Fruit fly (Drosophila melanogaster) whole organism, wandering third instar larva: ENCODE results near the gene CG2955.

Experiments
- Abd-B ChIP-seq: fragments of >200 bp; optimal IDR thresholded peaks from 2 replicates; lab custom pipeline; 2017; ENCODE audit warnings: missing biosample characterization, missing genetic modification characterization
- CG32264 ChIP-seq: fragments of 200-800 bp; sonication (Bioruptor generic); optimal IDR thresholded peaks from 2 replicates; lab custom pipeline; 2016; ENCODE audit warnings: missing biosample characterization, missing genetic modification characterization
- CrebA ChIP-seq: fragments of 200-800 bp; sonication (Bioruptor generic); optimal IDR thresholded peaks from 2 replicates; lab custom pipeline; 2016; ENCODE audit warnings: missing biosample characterization, mild to moderate bottlenecking, missing genetic modification characterization, borderline replicate concordance
- Dfd ChIP-seq: fragments of >200 bp; optimal IDR thresholded peaks from 2 replicates; lab custom pipeline; 2017; ENCODE audit warnings: missing biosample characterization, missing genetic modification characterization
- Dif ChIP-seq: fragments of 200-275, 200-300 bp; sonication (Bioruptor generic); optimal IDR thresholded peaks from 2 replicates; lab custom pipeline; 2018; ENCODE audit warnings: missing biosample characterization, missing genetic modification characterization; ENCODE audit not compliant: partially characterized antibody
- GATAd ChIP-seq: sonication (Bioruptor generic); optimal IDR thresholded peaks from 2 replicates; lab custom pipeline; 2016; ENCODE audit warnings: missing biosample characterization, missing genetic modification characterization
- HLH106 ChIP-seq: fragments of 200-800 bp; optimal IDR thresholded peaks from 3 replicates; lab custom pipeline; 2019; ENCODE audit warnings: missing biosample characterization, mild to moderate bottlenecking, missing genetic modification characterization, moderate library complexity
- Jra ChIP-seq: sonication (Bioruptor generic); optimal IDR thresholded peaks from 2 replicates; lab custom pipeline; 2016; ENCODE audit warnings: missing biosample characterization, missing genetic modification characterization
- Mio ChIP-seq: sonication (Bioruptor generic); optimal IDR thresholded peaks from 2 replicates; lab custom pipeline; 2016; ENCODE audit warnings: missing biosample characterization, missing genetic modification characterization
- Myc ChIP-seq: fragments of >200 bp; optimal IDR thresholded peaks from 2 replicates; lab custom pipeline; 2017
- N ChIP-seq: fragments of >200 bp; optimal IDR thresholded peaks from 2 replicates; lab custom pipeline; 2018; ENCODE audit warnings: missing biosample characterization, missing external identifiers, missing genetic modification characterization
- OdsH ChIP-seq: fragments of 200-800 bp; sonication (Bioruptor generic); optimal IDR thresholded peaks from 2 replicates; lab custom pipeline; 2016; ENCODE audit warnings: missing biosample characterization, mild to moderate bottlenecking, missing genetic modification characterization
- Rel ChIP-seq, 2 experiments: fragments of 200-800 bp; sonication (Bioruptor generic) in 1 of 2; optimal IDR thresholded peaks; 2 replicates in 1 of 2; 3 replicates in 1 of 2; lab custom pipeline; 2016 to 2019; ENCODE audit warnings: mild to moderate bottlenecking in 2 of 2, missing biosample characterization in 2 of 2, missing genetic modification characterization in 2 of 2, moderate library complexity in 1 of 2
- Sp1 ChIP-seq: fragments of 200-800 bp; sonication (Bioruptor generic); optimal IDR thresholded peaks from 3 replicates; lab custom pipeline; 2019; ENCODE audit warnings: missing biosample characterization, mild to moderate bottlenecking, missing genetic modification characterization, moderate library complexity
- Vsx2 ChIP-seq: fragments of 200-300, 225-300 bp; sonication (Bioruptor generic); optimal IDR thresholded peaks from 2 replicates; lab custom pipeline; 2018; ENCODE audit warnings: missing biosample characterization, missing genetic modification characterization; ENCODE audit not compliant: partially characterized antibody
- br ChIP-seq: fragments of 200-800 bp; sonication (Bioruptor generic); optimal IDR thresholded peaks from 2 replicates; lab custom pipeline; 2016; ENCODE audit warnings: missing biosample characterization, missing genetic modification characterization
- brk ChIP-seq: fragments of 200-800 bp; sonication (Bioruptor generic); optimal IDR thresholded peaks from 2 replicates; lab custom pipeline; 2016; ENCODE audit warnings: missing biosample characterization, mild to moderate bottlenecking, missing genetic modification characterization
- dl ChIP-seq, 2 experiments: fragments of 175-275, 200-275 bp in 1 of 2; fragments of 200-275 bp in 1 of 2; sonication (Bioruptor generic); optimal IDR thresholded peaks; lab custom pipeline; 2018; ENCODE audit warnings: mild to moderate bottlenecking in 2 of 2, missing biosample characterization in 2 of 2, missing genetic modification characterization in 2 of 2, moderate library complexity in 2 of 2; ENCODE audit not compliant: partially characterized antibody in 2 of 2, insufficient read depth in 1 of 2
- dmrt93B ChIP-seq: fragments of 200-800 bp; sonication (Bioruptor generic); optimal IDR thresholded peaks from 2 replicates; lab custom pipeline; 2018; ENCODE audit warnings: missing biosample characterization, mild to moderate bottlenecking, missing genetic modification characterization
- dsf ChIP-seq: sonication (Bioruptor generic); optimal IDR thresholded peaks from 2 replicates; lab custom pipeline; 2016; ENCODE audit warnings: missing biosample characterization, missing genetic modification characterization, borderline replicate concordance
- ey ChIP-seq: fragments of 200-800 bp; sonication (Bioruptor generic); optimal IDR thresholded peaks from 2 replicates; lab custom pipeline; 2016; ENCODE audit warnings: missing biosample characterization, missing genetic modification characterization
- foxo ChIP-seq, 2 experiments: fragments of 200-800 bp; sonication (Bioruptor generic); optimal IDR thresholded peaks; 2 replicates in 1 of 2; 3 replicates in 1 of 2; lab custom pipeline; 2016 to 2017; ENCODE audit warnings: missing biosample characterization in 2 of 2, missing genetic modification characterization in 2 of 2
- fru ChIP-seq: fragments of 200-800 bp; sonication (Bioruptor generic); optimal IDR thresholded peaks from 3 replicates; lab custom pipeline; 2016; ENCODE audit warnings: missing biosample characterization, mild to moderate bottlenecking, missing genetic modification characterization
- h ChIP-seq: fragments of 200-800 bp; sonication (Bioruptor generic); optimal IDR thresholded peaks from 3 replicates; lab custom pipeline; 2016; ENCODE audit warnings: missing biosample characterization, mild to moderate bottlenecking, missing genetic modification characterization
- jim ChIP-seq: fragments of 175-275, 200-325 bp; sonication (Bioruptor generic); optimal IDR thresholded peaks from 2 replicates; lab custom pipeline; 2016; ENCODE audit warnings: missing biosample characterization, mild to moderate bottlenecking, missing genetic modification characterization
- lola ChIP-seq: fragments of >200 bp; optimal IDR thresholded peaks from 2 replicates; lab custom pipeline; 2017; ENCODE audit warnings: missing biosample characterization, missing genetic modification characterization
- pan ChIP-seq: fragments of >200 bp; optimal IDR thresholded peaks from 2 replicates; lab custom pipeline; 2017
- psq ChIP-seq: fragments of 200-800 bp; sonication (Bioruptor generic); optimal IDR thresholded peaks from 3 replicates; lab custom pipeline; 2017; ENCODE audit warnings: missing biosample characterization, mild to moderate bottlenecking, missing genetic modification characterization, moderate library complexity
- rgr ChIP-seq: fragments of 200-800 bp; sonication (Bioruptor generic); optimal IDR thresholded peaks from 3 replicates; lab custom pipeline; 2016; ENCODE audit warnings: missing biosample characterization, mild to moderate bottlenecking, missing genetic modification characterization
- sv ChIP-seq: fragments of 200-800 bp; sonication (Bioruptor generic); optimal IDR thresholded peaks from 3 replicates; lab custom pipeline; 2016; ENCODE audit warnings: missing biosample characterization, missing genetic modification characterization
- tai ChIP-seq: sonication (Bioruptor generic); optimal IDR thresholded peaks from 2 replicates; lab custom pipeline; 2016; ENCODE audit warnings: missing biosample characterization, missing genetic modification characterization
- usp ChIP-seq: fragments of >200 bp; optimal IDR thresholded peaks from 2 replicates; lab custom pipeline; 2017; ENCODE audit warnings: missing biosample characterization, missing genetic modification characterization
- woc ChIP-seq: sonication (Bioruptor generic); optimal IDR thresholded peaks from 2 replicates; lab custom pipeline; 2016; ENCODE audit warnings: missing biosample characterization, mild to moderate bottlenecking, missing genetic modification characterization

The CG2955 gene

dm6 chr2L:4148979-4149378 lies at the start of gene CG2955:
CG2955 (plus strand) TSS chr2L:4149279.
- TF ChIP-seq Myc (no peak), OdsH (GFP tag; lab: Kevin White, UChicago) (no peak), GATAd (GFP tag; lab: Kevin White, UChicago) (no peak), br (GFP tag; lab: Kevin White, UChicago) (no peak), Rel (GFP tag; optimal IDR thresholded peaks at IDR 0.05; lab: Kevin White, UChicago) (no peak), Rel (tag; optimal IDR thresholded peaks at IDR 0.05; lab: Kevin White, UChicago) (no peak), tai (GFP tag; lab: Kevin White, UChicago) (no peak), usp (GFP tag; lab: Kevin White, UChicago) (no peak), dmrt93B (no peak), woc (no peak), Jra (no peak), jim (GFP tag; lab: Kevin White, UChicago) (no peak), ey (GFP tag; lab: Kevin White, UChicago) (no peak), dl (GFP tag; optimal IDR thresholded peaks at IDR 0.05; lab: Kevin White, UChicago; ENCODE audit: insufficient read depth in 1 of 2, partially characterized antibody in 2 of 2) (no peak)
- TF ChIP-seq, all 38 proteins: peak for 0

- TF ChIP-seq pan (lab: Kevin White, UChicago) (no peak), CG32264 (GFP tag; lab: Kevin White, UChicago) (no peak), ey (GFP tag; lab: Kevin White, UChicago) (peak; percentile 31), OdsH (GFP tag; lab: Kevin White, UChicago) (no peak), psq (GFP tag; lab: Kevin White, UChicago) (peak; percentile 15), foxo (GFP tag; optimal IDR thresholded peaks at IDR 0.05; lab: Kevin White, UChicago) (peak in 1 of 2 experiments; percentile 24), sv (no peak), woc (no peak), dmrt93B (no peak), rgr (GFP tag; lab: Kevin White, UChicago) (peak; percentile 12), Sp1 (GFP tag; lab: Kevin White, UChicago) (peak; percentile 7), dsf (GFP tag; lab: Kevin White, UChicago) (no peak), h (GFP tag; lab: Kevin White, UChicago) (peak; percentile 31), Dfd (GFP tag; lab: Kevin White, UChicago) (no peak), Abd-B (GFP tag; lab: Kevin White, UChicago) (no peak), CrebA (GFP tag; lab: Kevin White, UChicago) (no peak), dl (GFP tag; optimal IDR thresholded peaks at IDR 0.05; lab: Kevin White, UChicago; ENCODE audit: insufficient read depth in 1 of 2, partially characterized antibody in 2 of 2) (no peak), brk (GFP tag; lab: Kevin White, UChicago) (no peak), Rel (GFP tag; optimal IDR thresholded peaks at IDR 0.05; lab: Kevin White, UChicago) (no peak), Rel (tag; optimal IDR thresholded peaks at IDR 0.05; lab: Kevin White, UChicago) (no peak), Dif (GFP tag; lab: Kevin White, UChicago) (no peak), HLH106 (tag; lab: Kevin White, UChicago) (peak; percentile 1), br (GFP tag; lab: Kevin White, UChicago) (peak; percentile 20), lola (GFP tag; lab: Kevin White, UChicago) (no peak), fru (GFP tag; lab: Kevin White, UChicago) (peak; percentile 54)
Observed at dm6 chr2L:4110132-4110531, 38.9 kb upstream of the CG2955 start.

- TF ChIP-seq sv: no peak
- TF ChIP-seq brk (GFP tag; lab: Kevin White, UChicago): no peak
- no peak for TF ChIP-seq N
- TF ChIP-seq Abd-B (GFP tag; lab: Kevin White, UChicago): no peak
- TF ChIP-seq Mio (GFP tag; lab: Kevin White, UChicago): no peak
- TF ChIP-seq OdsH (GFP tag; lab: Kevin White, UChicago): no peak
- TF ChIP-seq Jra: no peak
- no peak for TF ChIP-seq Dif (GFP tag; lab: Kevin White, UChicago)
- TF ChIP-seq Vsx2: no peak
- TF ChIP-seq Rel (GFP tag; optimal IDR thresholded peaks at IDR 0.05; lab: Kevin White, UChicago): no peak
- no peak for TF ChIP-seq Rel (tag; optimal IDR thresholded peaks at IDR 0.05; lab: Kevin White, UChicago)
- no peak for TF ChIP-seq foxo (GFP tag; optimal IDR thresholded peaks at IDR 0.05; lab: Kevin White, UChicago)
- TF ChIP-seq Myc: no peak
- TF ChIP-seq fru (GFP tag; lab: Kevin White, UChicago): no peak
- TF ChIP-seq lola (GFP tag; lab: Kevin White, UChicago): no peak
Observed at dm6 chr2L:4116656-4117055, 32.4 kb upstream of the CG2955 start.
